Fruit fly (Drosophila melanogaster) Kc167 (cell line): ENCODE results near the gene LKRSDH.

ENCODE experiments used
- h ChIP-seq: fragments of >200 bp; optimal IDR thresholded peaks from 3 replicates; lab custom pipeline; 2018; ENCODE audit warnings: missing external identifiers
- insv ChIP-seq: fragments of >200 bp; optimal IDR thresholded peaks from 3 replicates; lab custom pipeline; 2018; ENCODE audit warnings: missing external identifiers
- psq ChIP-seq: fragments of >200 bp; optimal IDR thresholded peaks from 2 replicates; lab custom pipeline; 2017; ENCODE audit warnings: missing external identifiers
- ttk ChIP-seq: sonication (Bioruptor generic); optimal IDR thresholded peaks from 2 replicates; lab custom pipeline; 2017; ENCODE audit warnings: missing external identifiers

dm6 chr2L:7791356-7791738 is 4.4 kb downstream of the LKRSDH start:
- TF ChIP-seq insv (lab: Kevin White, UChicago) (no peak), ttk (no peak), h (lab: Kevin White, UChicago) (no peak), psq (lab: Kevin White, UChicago) (no peak)
